Worm (Caenorhabditis elegans) whole organism, L3 larva: ENCODE data around the gene C34B4.3.

ENCODE experiments used
- ZK546.5 ChIP-seq: sonication (generic microtip); optimal IDR thresholded peaks from 2 replicates; lab custom pipeline; 2017; ENCODE audit warnings: missing biosample characterization, missing genetic modification characterization
- ceh-28 ChIP-seq: fragments of 150-350 bp; optimal IDR thresholded peaks from 2 replicates; lab custom pipeline; 2014; ENCODE audit warnings: missing biosample characterization, missing genetic modification reagents, missing genetic modification characterization
- daf-12 ChIP-seq: fragments of 150-350 bp; optimal IDR thresholded peaks from 2 replicates; lab custom pipeline; 2014; ENCODE audit warnings: missing biosample characterization, missing genetic modification reagents, missing genetic modification characterization
- lin-15B ChIP-seq: fragments of 150-350 bp; optimal IDR thresholded peaks from 2 replicates; lab custom pipeline; 2014; ENCODE audit warnings: missing biosample characterization, missing genetic modification characterization
- lin-39 ChIP-seq: fragments of 150-350 bp; optimal IDR thresholded peaks from 2 replicates; lab custom pipeline; 2018; ENCODE audit warnings: missing biosample characterization, missing genetic modification reagents, missing genetic modification characterization
- nhr-77 ChIP-seq: fragments of 150-350 bp; optimal IDR thresholded peaks from 2 replicates; lab custom pipeline; 2014; ENCODE audit warnings: missing biosample characterization, missing genetic modification characterization
- sea-2 ChIP-seq: fragments of 150-350 bp; sonication (generic microtip); optimal IDR thresholded peaks from 4 replicates; lab custom pipeline; 2014; ENCODE audit warnings: missing biosample characterization, missing genetic modification reagents, missing genetic modification characterization
- skn-1 ChIP-seq: fragments of 150-350 bp; optimal IDR thresholded peaks from 2 replicates; lab custom pipeline; 2014; ENCODE audit warnings: missing biosample characterization, missing genetic modification characterization
- unc-62 ChIP-seq: fragments of 150-350 bp; sonication (generic microtip); optimal IDR thresholded peaks from 4 replicates; lab custom pipeline; 2014; ENCODE audit warnings: missing biosample characterization, missing genetic modification reagents, missing genetic modification characterization

DNA sequence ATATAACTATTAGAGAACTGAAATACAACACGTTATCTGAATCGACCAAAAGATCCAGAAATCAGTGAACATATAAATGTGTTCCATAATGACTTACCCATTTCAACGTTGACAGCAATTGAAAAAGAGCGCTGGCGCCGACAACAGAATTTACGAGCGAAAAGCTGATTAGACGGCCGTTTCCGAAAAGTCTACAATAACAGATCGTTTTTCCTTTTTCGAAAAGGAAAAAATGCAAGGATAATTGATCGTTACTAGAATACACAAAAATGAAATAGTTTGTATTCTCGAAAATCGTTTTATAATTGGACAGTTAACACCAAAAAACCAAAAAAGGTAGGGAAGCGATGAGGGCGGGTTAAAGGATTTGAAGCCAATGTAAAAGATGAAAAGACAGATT is 17.3 kb downstream of the C34B4.3 start, which contains the start of gene srr-1:
- TF ChIP-seq ceh-28 (tag; lab: Kevin White, UChicago) (no peak), nhr-77 (tag; lab: Kevin White, UChicago) (no peak), unc-62 (GFP tag; lab: Kevin White, UChicago) (no peak), skn-1 (tag; lab: Kevin White, UChicago) (no peak), daf-12 (tag; lab: Kevin White, UChicago) (no peak), lin-39 (tag; lab: Kevin White, UChicago) (no peak), ZK546.5 (tag; lab: Kevin White, UChicago) (no peak), sea-2 (no peak), lin-15B (no peak)
